Fruit fly (Drosophila melanogaster): ENCODE measurements around the gene ImpE2.

The ImpE2 gene

DNA sequence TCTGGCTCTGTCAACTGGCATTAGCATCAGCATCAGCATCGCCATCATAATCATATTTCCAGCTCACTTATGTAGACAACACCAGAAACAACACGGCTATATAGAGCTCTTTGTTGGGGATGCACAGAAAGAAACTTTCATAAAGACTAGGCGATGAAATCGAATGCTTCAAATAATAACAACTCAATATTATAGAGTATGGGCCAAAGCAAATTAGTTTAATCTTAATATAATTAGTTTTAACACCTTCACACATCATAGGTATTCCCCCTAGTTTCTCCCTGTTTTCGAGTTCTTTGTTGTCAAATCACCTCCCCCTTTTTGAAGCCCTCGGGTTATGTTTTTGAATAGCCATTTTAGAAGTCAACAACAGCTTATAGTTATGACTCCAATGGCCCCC is 38.5 kb upstream of the ImpE2 start (continued):
- TF ChIP-seq Neu2 (GFP tag; optimal IDR thresholded peaks at IDR 0.05; ENCODE audit: borderline replicate concordance) (no peak), ftz-f1 (GFP tag; optimal IDR thresholded peaks at IDR 0.05) (no peak), stc (GFP tag; IDR thresholded peaks at IDR 0.05) (peak; percentile 36), CG12744 (GFP tag; optimal IDR thresholded peaks at IDR 0.05) (no peak), CG17359 (tag; optimal IDR thresholded peaks at IDR 0.05) (peak; percentile 39), sisA (GFP tag; IDR thresholded peaks at IDR 0.05) (no peak; the same call in 1 of the 2 replicates), dan (GFP tag; IDR thresholded peaks at IDR 0.05) (no peak), aop (GFP tag; IDR thresholded peaks at IDR 0.05) (0 out of 2 replicates have a peak, but pooled peaks have one; percentile 16), ewg (GFP tag; optimal IDR thresholded peaks at IDR 0.05) (no peak), CG2129 (GFP tag; IDR thresholded peaks at IDR 0.05; ENCODE audit: partially characterized antibody) (no peak), Dek (tag; optimal IDR thresholded peaks at IDR 0.05) (no peak), Myb (GFP tag; optimal IDR thresholded peaks at IDR 0.05) (no peak), CG3838 (GFP tag; optimal IDR thresholded peaks at IDR 0.05) (no peak), sens-2 (GFP tag; IDR thresholded peaks at IDR 0.05) (no peak), CG13775 (GFP tag; optimal IDR thresholded peaks at IDR 0.05) (no peak), CG9817 (tag; optimal IDR thresholded peaks at IDR 0.05) (no peak), hkb (optimal IDR thresholded peaks at IDR 0.05) (no peak), hkb (GFP tag; IDR thresholded peaks at IDR 0.05) (peak; percentile 62), CG8478 (optimal IDR thresholded peaks at IDR 0.05) (no peak), run (tag; optimal IDR thresholded peaks at IDR 0.05) (no peak), CG16815 (GFP tag; optimal IDR thresholded peaks at IDR 0.05) (no peak), nmo (GFP tag; optimal IDR thresholded peaks at IDR 0.05) (peak; percentile 42), Hmr (GFP tag; optimal IDR thresholded peaks at IDR 0.05) (no peak), ttk (GFP tag; IDR thresholded peaks at IDR 0.05) (no peak), Pdp1 (GFP tag; optimal IDR thresholded peaks at IDR 0.05) (peak in 1 of 2 experiments; percentile 11), CG17802 (tag; optimal IDR thresholded peaks at IDR 0.05) (no peak), fd102C (GFP tag; optimal IDR thresholded peaks at IDR 0.05) (no peak), psq (GFP tag; optimal IDR thresholded peaks at IDR 0.05) (no peak), PHDP (tag; optimal IDR thresholded peaks at IDR 0.05) (peak; percentile 15), Blimp-1 (GFP tag; optimal IDR thresholded peaks at IDR 0.05) (peak; percentile 57), Mad (GFP tag; optimal IDR thresholded peaks at IDR 0.05) (no peak), CG8765 (GFP tag; IDR thresholded peaks at IDR 0.05) (no peak), pho (GFP tag; optimal IDR thresholded peaks at IDR 0.05) (no peak), CG7372 (GFP tag; IDR thresholded peaks at IDR 0.05) (no peak), z (GFP tag; IDR thresholded peaks at IDR 0.05) (no peak), CG7963 (GFP tag; IDR thresholded peaks at IDR 0.05; ENCODE audit: partially characterized antibody) (no peak), phol (tag; optimal IDR thresholded peaks at IDR 0.05) (peak; percentile 35), CG34224 (GFP tag; IDR thresholded peaks at IDR 0.05; ENCODE audit: partially characterized antibody) (no peak), grau (tag; optimal IDR thresholded peaks at IDR 0.05) (peak; percentile 2), CG6689 (GFP tag; IDR thresholded peaks at IDR 0.05) (peak; percentile 55), Awh (GFP tag; IDR thresholded peaks at IDR 0.05) (no peak), Adf1 (GFP tag; IDR thresholded peaks at IDR 0.05) (no peak), ap (GFP tag; IDR thresholded peaks at IDR 0.05) (0 out of 2 replicates have a peak, but pooled peaks have one; percentile 21), row (GFP tag; IDR thresholded peaks at IDR 0.05) (peak; percentile 41; the same call in 2 of the 3 replicates), zfh1 (GFP tag; IDR thresholded peaks at IDR 0.05) (0 out of 3 replicates have a peak, but pooled peaks have one; percentile 29), CG11504 (tag; optimal IDR thresholded peaks at IDR 0.05) (peak; percentile 61), Med (GFP tag) (peak; percentile 64), CG12391 (tag; optimal IDR thresholded peaks at IDR 0.05) (peak; percentile 24), tll (GFP tag; optimal IDR thresholded peaks at IDR 0.05) (no peak), CG8281 (tag; optimal IDR thresholded peaks at IDR 0.05) (no peak), CG10147 (GFP tag; optimal IDR thresholded peaks at IDR 0.05) (no peak)

All from whole organism, embryonic.